Worm (Caenorhabditis elegans) whole organism, late embryonic: ENCODE results near the gene Y54G11A.3.

ENCODE experiments used
- C08G9.2 ChIP-seq: sonication (generic microtip); optimal IDR thresholded peaks from 2 replicates; lab custom pipeline; 2016; ENCODE audit warnings: mild to moderate bottlenecking, missing genetic modification characterization, moderate library complexity, missing compliant biosample characterization
- ceh-19 ChIP-seq: fragments of 200-800 bp; sonication (Bioruptor generic); optimal IDR thresholded peaks from 2 replicates; lab custom pipeline; 2018; ENCODE audit warnings: mild to moderate bottlenecking, missing genetic modification characterization, missing compliant biosample characterization
- ceh-2 ChIP-seq: sonication (generic microtip); optimal IDR thresholded peaks from 2 replicates; lab custom pipeline; 2016; ENCODE audit warnings: missing genotype, missing genetic modification characterization, missing compliant biosample characterization
- ceh-30 ChIP-seq: fragments of 150-350 bp; optimal IDR thresholded peaks from 2 replicates; lab custom pipeline; 2014; ENCODE audit warnings: missing biosample characterization, missing genetic modification characterization
- ceh-45 ChIP-seq: fragments of 200-800 bp; sonication (Bioruptor generic); IDR thresholded peaks from 2 replicates; pipeline ENCODE4 v1.3.6; 2022; ENCODE audit warnings: missing genetic modification reagents, missing genetic modification characterization, missing compliant biosample characterization
- ets-4 ChIP-seq: sonication (generic microtip); optimal IDR thresholded peaks from 2 replicates; lab custom pipeline; 2016; ENCODE audit warnings: missing genetic modification characterization, missing compliant biosample characterization
- eyg-1 ChIP-seq: sonication (generic microtip); optimal IDR thresholded peaks from 2 replicates; lab custom pipeline; 2016; ENCODE audit warnings: missing genotype, missing genetic modification characterization, missing compliant biosample characterization
- hlh-8 ChIP-seq: sonication (generic microtip); optimal IDR thresholded peaks from 2 replicates; lab custom pipeline; 2016; ENCODE audit warnings: missing genotype, missing genetic modification characterization, missing compliant biosample characterization
- pqm-1 ChIP-seq: sonication (generic microtip); optimal IDR thresholded peaks from 2 replicates; lab custom pipeline; 2016; ENCODE audit warnings: missing genetic modification characterization, missing compliant biosample characterization
- ref-2 ChIP-seq: sonication (generic microtip); optimal IDR thresholded peaks from 2 replicates; lab custom pipeline; 2016; ENCODE audit warnings: missing genetic modification characterization, missing compliant biosample characterization
- syd-9 ChIP-seq: sonication (generic microtip); optimal IDR thresholded peaks from 2 replicates; lab custom pipeline; 2016; ENCODE audit warnings: mild to moderate bottlenecking, missing genetic modification characterization, moderate library complexity, missing compliant biosample characterization
- unc-86 ChIP-seq: sonication (generic microtip); optimal IDR thresholded peaks from 2 replicates; lab custom pipeline; 2016; ENCODE audit warnings: missing genetic modification characterization, missing compliant biosample characterization
- ztf-16 ChIP-seq: sonication (generic microtip); optimal IDR thresholded peaks from 2 replicates; lab custom pipeline; 2017; ENCODE audit warnings: missing genetic modification characterization, missing compliant biosample characterization

DNA sequence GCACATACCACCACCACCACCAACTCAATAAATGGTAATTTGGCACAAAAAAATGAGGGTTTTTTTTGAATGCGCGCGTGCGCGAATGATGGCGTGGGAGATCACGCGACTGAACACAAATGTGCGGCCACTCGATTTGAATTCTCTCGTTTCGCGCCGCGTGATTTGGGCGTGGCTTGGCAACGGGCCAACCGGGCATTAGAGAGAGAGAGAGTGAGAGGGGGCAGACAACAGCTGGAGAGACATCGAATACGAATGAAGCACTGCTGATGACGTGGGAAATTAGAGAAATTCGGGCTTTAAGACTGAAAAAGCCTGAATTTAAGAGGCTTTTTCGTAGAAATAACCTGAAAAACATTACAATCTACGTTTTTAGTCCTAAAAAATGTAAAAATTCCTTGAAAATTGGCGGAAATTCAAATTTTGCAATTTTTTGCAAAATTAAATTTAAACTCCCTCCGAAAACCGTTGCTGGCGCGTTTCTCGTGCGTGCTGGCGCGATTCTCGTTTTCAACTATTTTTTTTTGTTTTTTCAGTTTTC lies 25.0 kb upstream of the Y54G11A.3 start:
- peak; percentile 88 for TF ChIP-seq ref-2 (tag; lab: Kevin White, UChicago)
- TF ChIP-seq ztf-16 (tag; lab: Kevin White, UChicago): peak; percentile 27
- TF ChIP-seq syd-9 (tag; lab: Kevin White, UChicago): peak; percentile 36
- TF ChIP-seq ceh-45 (GFP tag; lab: Robert Waterston, UW): no peak
- peak; percentile 72 for TF ChIP-seq ets-4 (tag; lab: Kevin White, UChicago)
- no peak for TF ChIP-seq pqm-1 (tag; lab: Kevin White, UChicago)
- TF ChIP-seq unc-86 (tag; lab: Kevin White, UChicago): no peak
- no peak for TF ChIP-seq ceh-30 (tag; lab: Kevin White, UChicago)
- TF ChIP-seq ceh-2 (tag; lab: Kevin White, UChicago): peak; percentile 42
- no peak for TF ChIP-seq eyg-1 (tag; lab: Kevin White, UChicago)
- TF ChIP-seq ceh-19 (GFP tag; lab: Kevin White, UChicago): peak; percentile 74
- TF ChIP-seq C08G9.2 (tag; lab: Kevin White, UChicago): peak; percentile 61
- TF ChIP-seq hlh-8 (tag; lab: Kevin White, UChicago): peak; percentile 52
